Worm (Caenorhabditis elegans): Measurements from ENCODE around the gene C16C4.18.

Gene C16C4.18

ce11 chrII:1890682-1891081, 29.5 kb upstream of the C16C4.18 start, which contains the start of gene math-9:
TSS of gene math-9 (minus strand) at chrII:1890782.
- TF ChIP-seq bed-1 (GFP tag; IDR thresholded peaks at IDR 0.05) (no peak), B0261.1 (tag; optimal IDR thresholded peaks at IDR 0.05) (no peak), attf-3 (GFP tag; conservative IDR thresholded peaks at IDR 0.05) (no peak), hsf-1 (GFP tag; IDR thresholded peaks at IDR 0.05) (no peak), mxl-1 (tag; optimal IDR thresholded peaks at IDR 0.05) (no peak), K12H6.12 (tag; optimal IDR thresholded peaks at IDR 0.05) (no peak), Y56A3A.18 (GFP tag; IDR thresholded peaks at IDR 0.05) (no peak), F22D6.2 (tag; optimal IDR thresholded peaks at IDR 0.05) (no peak), bed-2 (GFP tag; IDR thresholded peaks at IDR 0.05) (no peak), xnd-1 (tag; optimal IDR thresholded peaks at IDR 0.05) (no peak), dpff-1 (tag; optimal IDR thresholded peaks at IDR 0.05) (no peak), nhr-27 (tag; optimal IDR thresholded peaks at IDR 0.05) (no peak), madf-6 (GFP tag; IDR thresholded peaks at IDR 0.05) (no peak), ama-1 (optimal IDR thresholded peaks at IDR 0.05) (no peak), ama-1 (GFP tag; optimal IDR thresholded peaks at IDR 0.05) (no peak), sptf-2 (GFP tag; optimal IDR thresholded peaks at IDR 0.05) (no peak)

- no peak for TF ChIP-seq ztf-25 (GFP tag; IDR thresholded peaks at IDR 0.05)
- TF ChIP-seq efl-1 (GFP tag; optimal IDR thresholded peaks at IDR 0.05), result no peak
- TF ChIP-seq B0035.1 (tag; optimal IDR thresholded peaks at IDR 0.05), result no peak
- TF ChIP-seq fkh-3 (tag; optimal IDR thresholded peaks at IDR 0.05), result no peak
- TF ChIP-seq hlh-12 (tag; optimal IDR thresholded peaks at IDR 0.05), result no peak
Observed at ce11 chrII:1889071-1889470, 27.9 kb upstream of the C16C4.18 start, which contains the start of gene math-8. TSS of gene math-8 (minus strand) at chrII:1889171.

ce11 chrII:1886379-1886778, 25.2 kb upstream of the C16C4.18 start, which contains the start of gene math-7:
TSS of gene math-7 (minus strand) at chrII:1886479.
- TF ChIP-seq ccch-3 (GFP tag; optimal IDR thresholded peaks at IDR 0.05) (no peak), B0035.1 (tag; optimal IDR thresholded peaks at IDR 0.05) (no peak), C17E4.6 (GFP tag; IDR thresholded peaks at IDR 0.05) (no peak), lag-1 (GFP tag; IDR thresholded peaks at IDR 0.05) (no peak)

ce11 chrII:1884635-1885034, 23.5 kb upstream of the C16C4.18 start, which contains the start of gene math-6:
TSS of gene math-6 (minus strand) at chrII:1884735.
- TF ChIP-seq ZK185.1 (tag; optimal IDR thresholded peaks at IDR 0.05; ENCODE audit: poor library complexity, severe bottlenecking) (no peak), lsl-1 (GFP tag; optimal IDR thresholded peaks at IDR 0.05) (no peak), D2030.7 (GFP tag; IDR thresholded peaks at IDR 0.05) (no peak), somi-1 (GFP tag; optimal IDR thresholded peaks at IDR 0.05) (no peak), ets-4 (GFP tag; optimal IDR thresholded peaks at IDR 0.05) (no peak), sdz-38 (tag; optimal IDR thresholded peaks at IDR 0.05) (no peak)

ce11 chrII:1882705-1883104, 21.6 kb upstream of the C16C4.18 start, which contains the start of gene math-5:
TSS of gene math-5 (minus strand) at chrII:1882805.
- TF ChIP-seq rec-8 (tag; optimal IDR thresholded peaks at IDR 0.05), result no peak
- no peak for TF ChIP-seq ztf-3 (GFP tag; optimal IDR thresholded peaks at IDR 0.05)
- no peak for TF ChIP-seq nhr-120 (GFP tag; IDR thresholded peaks at IDR 0.05)
- TF ChIP-seq F55B11.4 (tag; optimal IDR thresholded peaks at IDR 0.05; ENCODE audit: borderline replicate concordance, insufficient read depth), result no peak
- no peak for TF ChIP-seq Y53G8AR.9 (GFP tag; conservative IDR thresholded peaks at IDR 0.05)
- no peak for TF ChIP-seq B0035.1 (tag; optimal IDR thresholded peaks at IDR 0.05)
- no peak for TF ChIP-seq hlh-12 (tag; optimal IDR thresholded peaks at IDR 0.05)
- TF ChIP-seq lin-40 (tag; optimal IDR thresholded peaks at IDR 0.05), result no peak
- TF ChIP-seq nhr-179 (tag; optimal IDR thresholded peaks at IDR 0.05), result no peak
- TF ChIP-seq aptf-3 (GFP tag; IDR thresholded peaks at IDR 0.05), result no peak
